Worm (Caenorhabditis elegans) whole organism, late embryonic: ENCODE measurements around the gene Y14H12B.1.

Source experiments
- C08G9.2 ChIP-seq: sonication (generic microtip); optimal IDR thresholded peaks from 2 replicates; lab custom pipeline; 2016; ENCODE audit warnings: mild to moderate bottlenecking, missing genetic modification characterization, moderate library complexity, missing compliant biosample characterization
- K02D7.2 ChIP-seq: sonication (generic microtip); optimal IDR thresholded peaks from 2 replicates; lab custom pipeline; 2017; ENCODE audit warnings: mild to moderate bottlenecking, missing genetic modification characterization, missing compliant biosample characterization
- K09A11.1 ChIP-seq: sonication (generic microtip); optimal IDR thresholded peaks from 2 replicates; lab custom pipeline; 2017; ENCODE audit warnings: antibody characterized with exemption, mild to moderate bottlenecking, missing genetic modification characterization, missing compliant biosample characterization; ENCODE audit not compliant: insufficient read depth
- ama-1 ChIP-seq: fragments of 150-350 bp; optimal IDR thresholded peaks from 2 replicates; lab custom pipeline; 2014
- ceh-2 ChIP-seq: sonication (generic microtip); optimal IDR thresholded peaks from 2 replicates; lab custom pipeline; 2016; ENCODE audit warnings: missing genotype, missing genetic modification characterization, missing compliant biosample characterization
- ceh-22 ChIP-seq: sonication (generic microtip); optimal IDR thresholded peaks from 2 replicates; lab custom pipeline; 2017; ENCODE audit warnings: missing biosample characterization, missing genetic modification characterization
- ceh-31 ChIP-seq: sonication (generic microtip); optimal IDR thresholded peaks from 2 replicates; lab custom pipeline; 2016; ENCODE audit warnings: missing genetic modification characterization, missing compliant biosample characterization
- ceh-34 ChIP-seq: sonication (generic microtip); optimal IDR thresholded peaks from 2 replicates; lab custom pipeline; 2016; ENCODE audit warnings: mild to moderate bottlenecking, missing genetic modification characterization, missing compliant biosample characterization
- ceh-45 ChIP-seq: fragments of 200-800 bp; sonication (Bioruptor generic); IDR thresholded peaks from 2 replicates; pipeline ENCODE4 v1.3.6; 2022; ENCODE audit warnings: missing genetic modification reagents, missing genetic modification characterization, missing compliant biosample characterization
- ceh-48 ChIP-seq: sonication (generic microtip); optimal IDR thresholded peaks from 2 replicates; lab custom pipeline; 2016; ENCODE audit warnings: missing genetic modification characterization, inconsistent platforms, missing compliant biosample characterization
- ceh-6 ChIP-seq: fragments of 200-800 bp; sonication (Bioruptor generic); optimal IDR thresholded peaks from 2 replicates; lab custom pipeline; 2018; ENCODE audit warnings: mild to moderate bottlenecking, missing genetic modification characterization, missing compliant biosample characterization
- ceh-9 ChIP-seq: sonication (generic microtip); optimal IDR thresholded peaks from 2 replicates; lab custom pipeline; 2016; ENCODE audit warnings: mild to moderate bottlenecking, missing genetic modification characterization, inconsistent platforms, missing compliant biosample characterization
- che-1 ChIP-seq: sonication (generic microtip); optimal IDR thresholded peaks from 2 replicates; lab custom pipeline; 2016; ENCODE audit warnings: mild to moderate bottlenecking, missing genetic modification characterization, missing compliant biosample characterization
- dmd-4 ChIP-seq: sonication (generic microtip); optimal IDR thresholded peaks from 2 replicates; lab custom pipeline; 2016; ENCODE audit warnings: borderline replicate concordance, missing genetic modification characterization, missing compliant biosample characterization
- dve-1 ChIP-seq: sonication (generic microtip); optimal IDR thresholded peaks from 2 replicates; lab custom pipeline; 2017; ENCODE audit warnings: antibody characterized with exemption, mild to moderate bottlenecking, missing genetic modification characterization, missing compliant biosample characterization
- elt-2 ChIP-seq: sonication (generic microtip); optimal IDR thresholded peaks from 2 replicates; lab custom pipeline; 2016; ENCODE audit warnings: missing genetic modification reagents, missing genetic modification characterization, missing compliant biosample characterization
- ets-4 ChIP-seq: sonication (generic microtip); optimal IDR thresholded peaks from 2 replicates; lab custom pipeline; 2016; ENCODE audit warnings: missing genetic modification characterization, missing compliant biosample characterization
- eyg-1 ChIP-seq: sonication (generic microtip); optimal IDR thresholded peaks from 2 replicates; lab custom pipeline; 2016; ENCODE audit warnings: missing genotype, missing genetic modification characterization, missing compliant biosample characterization
- fax-1 ChIP-seq: sonication (generic microtip); optimal IDR thresholded peaks from 2 replicates; lab custom pipeline; 2016; ENCODE audit warnings: missing genotype, missing genetic modification characterization, missing compliant biosample characterization
- fkh-6 ChIP-seq: sonication (generic microtip); optimal IDR thresholded peaks from 2 replicates; lab custom pipeline; 2016; ENCODE audit warnings: missing genetic modification characterization, missing compliant biosample characterization
- hlh-13 ChIP-seq: fragments of 200-800 bp; sonication (Bioruptor generic); optimal IDR thresholded peaks from 2 replicates; lab custom pipeline; 2018; ENCODE audit warnings: mild to moderate bottlenecking, missing genetic modification characterization, missing compliant biosample characterization
- lim-6 ChIP-seq: sonication (generic microtip); optimal IDR thresholded peaks from 2 replicates; lab custom pipeline; 2016; ENCODE audit warnings: missing genetic modification characterization, missing compliant biosample characterization
- lin-11 ChIP-seq: fragments of 200-800 bp; sonication (Bioruptor generic); optimal IDR thresholded peaks from 2 replicates; lab custom pipeline; 2018; ENCODE audit warnings: mild to moderate bottlenecking, missing genetic modification characterization, missing compliant biosample characterization
- madf-2 ChIP-seq: sonication (generic microtip); optimal IDR thresholded peaks from 2 replicates; lab custom pipeline; 2017; ENCODE audit warnings: missing genetic modification characterization, missing compliant biosample characterization
- mec-3 ChIP-seq: sonication (generic microtip); optimal IDR thresholded peaks from 2 replicates; lab custom pipeline; 2016; ENCODE audit warnings: borderline replicate concordance, missing genetic modification characterization, missing compliant biosample characterization
- nhr-11 ChIP-seq: fragments of 150-350 bp; optimal IDR thresholded peaks from 2 replicates; lab custom pipeline; 2014; ENCODE audit warnings: missing biosample characterization, missing genetic modification characterization
- nhr-232 ChIP-seq: sonication (generic microtip); optimal IDR thresholded peaks from 2 replicates; lab custom pipeline; 2016; ENCODE audit warnings: missing genetic modification characterization, missing compliant biosample characterization
- odd-2 ChIP-seq: sonication (generic microtip); optimal IDR thresholded peaks from 2 replicates; lab custom pipeline; 2017; ENCODE audit warnings: antibody characterized with exemption, mild to moderate bottlenecking, missing genetic modification characterization, missing compliant biosample characterization
- pat-9 ChIP-seq: fragments of 200-800 bp; sonication (Bioruptor generic); optimal IDR thresholded peaks from 2 replicates; lab custom pipeline; 2018; ENCODE audit warnings: mild to moderate bottlenecking, missing genetic modification characterization, moderate library complexity, missing compliant biosample characterization
- pha-2 ChIP-seq: sonication (generic microtip); optimal IDR thresholded peaks from 2 replicates; lab custom pipeline; 2017; ENCODE audit warnings: mild to moderate bottlenecking, missing genetic modification characterization, missing compliant biosample characterization
- pha-4 ChIP-seq: fragments of 150-350 bp; optimal IDR thresholded peaks from 2 replicates; lab custom pipeline; 2018; ENCODE audit warnings: missing biosample characterization, missing genetic modification reagents, missing genetic modification characterization
- pqm-1 ChIP-seq: sonication (generic microtip); optimal IDR thresholded peaks from 2 replicates; lab custom pipeline; 2016; ENCODE audit warnings: missing genetic modification characterization, missing compliant biosample characterization
- pros-1 ChIP-seq: fragments of 150-350 bp; optimal IDR thresholded peaks from 2 replicates; lab custom pipeline; 2014; ENCODE audit warnings: missing biosample characterization, missing genetic modification reagents, missing genetic modification characterization
- ref-2 ChIP-seq: sonication (generic microtip); optimal IDR thresholded peaks from 2 replicates; lab custom pipeline; 2016; ENCODE audit warnings: missing genetic modification characterization, missing compliant biosample characterization
- tbx-2 ChIP-seq: sonication (generic microtip); optimal IDR thresholded peaks from 2 replicates; lab custom pipeline; 2016; ENCODE audit warnings: missing genetic modification characterization, missing compliant biosample characterization
- ztf-16 ChIP-seq: sonication (generic microtip); optimal IDR thresholded peaks from 2 replicates; lab custom pipeline; 2017; ENCODE audit warnings: missing genetic modification characterization, missing compliant biosample characterization

Gene Y14H12B.1

ce11 chrII:3934085-3934484 is at the start of gene Y14H12B.1:
Gene Y14H12B.1 (plus strand): TSS chrII:3934447.
- TF ChIP-seq hlh-13 (GFP tag; lab: Kevin White, UChicago), result no peak
- TF ChIP-seq pqm-1, result no peak
- TF ChIP-seq pros-1 (tag; lab: Kevin White, UChicago), result no peak
- no peak for TF ChIP-seq nhr-11 (tag; lab: Kevin White, UChicago)
- no peak for TF ChIP-seq mec-3 (tag; lab: Kevin White, UChicago)
- no peak for TF ChIP-seq pha-4 (tag; lab: Kevin White, UChicago)
- no peak for TF ChIP-seq pat-9 (tag; lab: Kevin White, UChicago)
- no peak for TF ChIP-seq ceh-48 (tag; lab: Kevin White, UChicago)
- TF ChIP-seq K09A11.1 (tag; lab: Kevin White, UChicago), result no peak
- TF ChIP-seq ama-1 (lab: Kevin White, UChicago), result no peak
- no peak for TF ChIP-seq elt-2 (tag; lab: Kevin White, UChicago)
- TF ChIP-seq, all 69 proteins: peak for 0

- TF ChIP-seq ref-2 (tag; lab: Kevin White, UChicago) (no peak), ama-1 (lab: Kevin White, UChicago) (no peak), ceh-48 (tag; lab: Kevin White, UChicago) (no peak), ceh-9 (tag; lab: Kevin White, UChicago) (no peak), ztf-16 (tag; lab: Kevin White, UChicago) (no peak), eyg-1 (tag; lab: Kevin White, UChicago) (no peak), ceh-31 (no peak), pha-4 (tag; lab: Kevin White, UChicago) (no peak), pqm-1 (no peak), odd-2 (no peak), madf-2 (tag; lab: Kevin White, UChicago) (no peak)
Measured at ce11 chrII:3891124-3891523, 43.1 kb upstream of the Y14H12B.1 start, which contains the start of gene F53C3.8. Gene F53C3.8 (plus strand): TSS chrII:3891424.

ce11 chrII:3893911-3894310 is 40.3 kb upstream of the Y14H12B.1 start:
- TF ChIP-seq ceh-45 (no peak), ceh-22 (no peak), elt-2 (tag; lab: Kevin White, UChicago) (no peak), fax-1 (tag; lab: Kevin White, UChicago) (no peak), fkh-6 (tag; lab: Kevin White, UChicago) (no peak), C08G9.2 (tag; lab: Kevin White, UChicago) (no peak), tbx-2 (no peak), dmd-4 (tag; lab: Kevin White, UChicago) (no peak)

- TF ChIP-seq fax-1 (tag; lab: Kevin White, UChicago) (no peak), ceh-22 (no peak), ceh-6 (GFP tag; lab: Kevin White, UChicago) (no peak), ceh-2 (tag; lab: Kevin White, UChicago) (no peak), dve-1 (tag; lab: Kevin White, UChicago) (no peak), lin-11 (no peak), che-1 (no peak), ets-4 (no peak), nhr-232 (tag; lab: Kevin White, UChicago) (no peak), elt-2 (tag; lab: Kevin White, UChicago) (no peak), ama-1 (lab: Kevin White, UChicago) (no peak), pros-1 (tag; lab: Kevin White, UChicago) (no peak), K02D7.2 (tag; lab: Kevin White, UChicago) (no peak), nhr-11 (tag; lab: Kevin White, UChicago) (no peak), pha-2 (no peak), lim-6 (tag; lab: Kevin White, UChicago) (no peak), dmd-4 (tag; lab: Kevin White, UChicago) (no peak), ceh-34 (no peak), ceh-9 (tag; lab: Kevin White, UChicago) (no peak)
Measured at ce11 chrII:3894755-3895154, 39.5 kb upstream of the Y14H12B.1 start, which contains the start of gene F53C3.7. Gene F53C3.7 (plus strand): TSS chrII:3895055.
